Fruit fly (Drosophila melanogaster) whole organism, embryonic: ENCODE measurements around the gene ZnT86D.

ENCODE experiments used
- ATbp ChIP-seq: fragments of 200-800 bp; sonication (Bioruptor generic); optimal IDR thresholded peaks from 2 replicates; lab custom pipeline; 2017; ENCODE audit warnings: missing biosample characterization, mild to moderate bottlenecking, missing genetic modification characterization, missing genetic modification reagents
- Atf6 ChIP-seq: fragments of 200-800 bp; sonication (Bioruptor generic); IDR thresholded peaks from 2 replicates; pipeline ENCODE4 v1.3.6; 2022; ENCODE audit warnings: missing biosample characterization, missing genetic modification characterization
- B-H1 ChIP-seq: fragments of 200-800 bp; sonication (Bioruptor generic); IDR thresholded peaks from 3 replicates; pipeline ENCODE4 v1.3.6; 2022; ENCODE audit warnings: missing biosample characterization, missing genetic modification characterization
- Blimp-1 ChIP-seq: fragments of 200-800 bp; sonication (Bioruptor generic); optimal IDR thresholded peaks from 3 replicates; lab custom pipeline; 2018; ENCODE audit warnings: missing biosample characterization, missing genetic modification characterization, mild to moderate bottlenecking, moderate library complexity, missing genetic modification reagents
- BtbVII ChIP-seq: fragments of 200-800 bp; sonication (Bioruptor generic); optimal IDR thresholded peaks from 3 replicates; lab custom pipeline; 2017; ENCODE audit warnings: missing biosample characterization, mild to moderate bottlenecking, missing genetic modification characterization
- CG10147 ChIP-seq: fragments of 200-800 bp; sonication (Bioruptor generic); optimal IDR thresholded peaks from 2 replicates; lab custom pipeline; 2019; ENCODE audit warnings: missing biosample characterization, mild to moderate bottlenecking, missing genetic modification characterization, moderate library complexity
- CG10366 ChIP-seq: fragments of 200-800 bp; sonication (Bioruptor generic); IDR thresholded peaks from 2 replicates; pipeline ENCODE4 v1.3.6; 2022; ENCODE audit warnings: missing biosample characterization, missing genetic modification characterization
- CG12299 ChIP-seq: fragments of 200-800 bp; sonication (Bioruptor generic); optimal IDR thresholded peaks from 2 replicates; lab custom pipeline; 2018; ENCODE audit warnings: missing biosample characterization, mild to moderate bottlenecking, missing genetic modification characterization
- CG12391 ChIP-seq: fragments of 200-800 bp; sonication (Bioruptor generic); optimal IDR thresholded peaks from 3 replicates; lab custom pipeline; 2018; ENCODE audit warnings: missing biosample characterization, mild to moderate bottlenecking, missing genetic modification characterization, moderate library complexity
- CG12769 ChIP-seq: fragments of 200-800 bp; sonication (Bioruptor generic); optimal IDR thresholded peaks from 2 replicates; lab custom pipeline; 2019; ENCODE audit warnings: missing biosample characterization, mild to moderate bottlenecking, missing genetic modification characterization, moderate library complexity
- CG14014 ChIP-seq: fragments of 200-800 bp; sonication (Bioruptor generic); IDR thresholded peaks from 2 replicates; pipeline ENCODE4 v1.3.6; 2022; ENCODE audit warnings: missing biosample characterization, missing genetic modification characterization
- CG1602 ChIP-seq: fragments of 200-800 bp; sonication (Bioruptor generic); optimal IDR thresholded peaks from 3 replicates; lab custom pipeline; 2016; ENCODE audit warnings: missing biosample characterization, missing genetic modification characterization
- CG16815 ChIP-seq: fragments of 200-800 bp; sonication (Bioruptor generic); optimal IDR thresholded peaks from 3 replicates; lab custom pipeline; 2017; ENCODE audit warnings: missing biosample characterization, mild to moderate bottlenecking, missing genetic modification characterization
- CG17912 ChIP-seq: fragments of 200-800 bp; sonication (Bioruptor generic); optimal IDR thresholded peaks from 2 replicates; lab custom pipeline; 2018; ENCODE audit warnings: missing biosample characterization, mild to moderate bottlenecking, missing genetic modification characterization
- CG30020 ChIP-seq: fragments of 200-800 bp; optimal IDR thresholded peaks from 2 replicates; lab custom pipeline; 2019; ENCODE audit warnings: missing biosample characterization, mild to moderate bottlenecking, missing genetic modification characterization, moderate library complexity
- CG30403 ChIP-seq: fragments of 200-800 bp; sonication (Bioruptor generic); optimal IDR thresholded peaks from 3 replicates; lab custom pipeline; 2016; ENCODE audit warnings: missing biosample characterization, missing genetic modification characterization
- CG32772 ChIP-seq: fragments of 200-800 bp; sonication (Bioruptor generic); IDR thresholded peaks from 2 replicates; pipeline ENCODE4 v1.3.6; 2022; ENCODE audit warnings: missing biosample characterization, missing genetic modification characterization
- CG3847 ChIP-seq: fragments of 200-800 bp; sonication (Bioruptor generic); IDR thresholded peaks from 2 replicates; pipeline ENCODE4 v1.3.6; 2022; ENCODE audit warnings: missing biosample characterization, missing genetic modification characterization
- CG4328 ChIP-seq: fragments of 200-800 bp; sonication (Bioruptor generic); optimal IDR thresholded peaks from 3 replicates; lab custom pipeline; 2017; ENCODE audit warnings: missing biosample characterization, missing genetic modification reagents, missing genetic modification characterization
- CG5180 ChIP-seq: fragments of 200-800 bp; sonication (Bioruptor generic); optimal IDR thresholded peaks from 3 replicates; lab custom pipeline; 2017; ENCODE audit warnings: missing biosample characterization, missing genetic modification characterization, mild to moderate bottlenecking, moderate library complexity, missing genetic modification reagents
- CG7745 ChIP-seq: fragments of 200-800 bp; sonication (Bioruptor generic); optimal IDR thresholded peaks from 2 replicates; lab custom pipeline; 2018; ENCODE audit warnings: missing biosample characterization, mild to moderate bottlenecking, missing genetic modification characterization, moderate library complexity
- Dip2 ChIP-seq: fragments of 200-800 bp; sonication (Bioruptor generic); IDR thresholded peaks from 2 replicates; pipeline ENCODE4 v1.3.6; 2022; ENCODE audit warnings: missing biosample characterization, missing genetic modification characterization
- Dp ChIP-seq: fragments of 200-800 bp; sonication (Bioruptor generic); optimal IDR thresholded peaks from 2 replicates; lab custom pipeline; 2018; ENCODE audit warnings: missing biosample characterization, mild to moderate bottlenecking, missing genetic modification characterization, moderate library complexity
- HLH3B ChIP-seq: fragments of 200-800 bp; sonication (Bioruptor generic); IDR thresholded peaks from 2 replicates; pipeline ENCODE4 v1.3.6; 2022; ENCODE audit warnings: missing biosample characterization, missing genetic modification characterization
- HmgD ChIP-seq: fragments of 200-800 bp; sonication (Bioruptor generic); optimal IDR thresholded peaks from 3 replicates; lab custom pipeline; 2016; ENCODE audit warnings: missing biosample characterization, missing genetic modification characterization
- MBD-R2 ChIP-seq: fragments of 200-800 bp; sonication (Bioruptor generic); IDR thresholded peaks from 2 replicates; pipeline ENCODE4 v1.3.6; 2022; ENCODE audit warnings: missing biosample characterization, missing genetic modification characterization
- Pdp1 ChIP-seq, 2 experiments: fragments of 200-800 bp; sonication (Bioruptor generic); optimal IDR thresholded peaks; 3 replicates each; lab custom pipeline; 2016; ENCODE audit warnings: missing biosample characterization in 2 of 2, missing genetic modification characterization in 2 of 2, mild to moderate bottlenecking in 1 of 2, moderate library complexity in 1 of 2
- Ptx1 ChIP-seq: fragments of 200-800 bp; sonication (Bioruptor generic); IDR thresholded peaks from 2 replicates; pipeline ENCODE4 v1.3.6; 2022; ENCODE audit warnings: missing biosample characterization, missing genetic modification characterization
- Rfx ChIP-seq: fragments of 200-800 bp; sonication (Bioruptor generic); IDR thresholded peaks from 2 replicates; pipeline ENCODE4 v1.3.6; 2022; ENCODE audit warnings: missing biosample characterization, missing genetic modification characterization
- bcd ChIP-seq: fragments of 200-800 bp; sonication (Bioruptor generic); optimal IDR thresholded peaks from 2 replicates; lab custom pipeline; 2017; ENCODE audit warnings: missing biosample characterization, mild to moderate bottlenecking, missing genetic modification characterization
- ci ChIP-seq: fragments of 200-800 bp; sonication (Bioruptor generic); IDR thresholded peaks from 3 replicates; pipeline ENCODE4 v1.3.6; 2022; ENCODE audit warnings: missing biosample characterization, missing genetic modification characterization
- fu2 ChIP-seq: fragments of 200-800 bp; sonication (Bioruptor generic); optimal IDR thresholded peaks from 2 replicates; lab custom pipeline; 2016; ENCODE audit warnings: missing biosample characterization, missing genetic modification characterization
- gcm2 ChIP-seq: fragments of 200-800 bp; sonication (Bioruptor generic); optimal IDR thresholded peaks from 2 replicates; lab custom pipeline; 2016; ENCODE audit warnings: missing biosample characterization, missing genetic modification characterization
- gsb ChIP-seq: fragments of 200-800 bp; sonication (Bioruptor generic); IDR thresholded peaks from 2 replicates; pipeline ENCODE4 v1.3.6; 2022; ENCODE audit warnings: missing biosample characterization, missing genetic modification characterization
- gsb-n ChIP-seq: fragments of 200-800 bp; sonication (Bioruptor generic); optimal IDR thresholded peaks from 3 replicates; lab custom pipeline; 2018; ENCODE audit warnings: missing biosample characterization, mild to moderate bottlenecking, missing genetic modification characterization
- insv ChIP-seq, 2 experiments: fragments of 200-800 bp; sonication (Bioruptor generic); optimal IDR thresholded peaks; 3 replicates each; lab custom pipeline; 2016 to 2018; ENCODE audit warnings: missing biosample characterization in 2 of 2, missing genetic modification characterization in 2 of 2
- lola ChIP-seq, 3 experiments: fragments of >200 bp in 2 of 3; fragments of 200-800 bp in 1 of 3; sonication (Bioruptor generic) in 1 of 3; optimal IDR thresholded peaks; 2 replicates each; lab custom pipeline; 2017 to 2019; ENCODE audit warnings: missing biosample characterization in 3 of 3, missing genetic modification characterization in 3 of 3, mild to moderate bottlenecking in 1 of 3, moderate library complexity in 1 of 3
- lov ChIP-seq, 2 experiments: fragments of 200-800 bp in 1 of 2; fragments of >200 bp in 1 of 2; sonication (Bioruptor generic) in 1 of 2; IDR thresholded peaks in 1 of 2; optimal IDR thresholded peaks in 1 of 2; 2 replicates in 1 of 2; 3 replicates in 1 of 2; pipeline versions ENCODE4 v1.3.6 to Lab custom; 2017 to 2022; ENCODE audit warnings: missing biosample characterization in 1 of 2, missing genetic modification characterization in 1 of 2
- nerfin-1 ChIP-seq: fragments of 200-800 bp; sonication (Bioruptor generic); optimal IDR thresholded peaks from 3 replicates; lab custom pipeline; 2019; ENCODE audit warnings: missing biosample characterization, mild to moderate bottlenecking, missing genetic modification characterization, moderate library complexity
- pum ChIP-seq: fragments of 200-800 bp; sonication (Bioruptor generic); optimal IDR thresholded peaks from 2 replicates; lab custom pipeline; 2016; ENCODE audit warnings: missing biosample characterization, missing genetic modification characterization
- run ChIP-seq: fragments of 200-800 bp; sonication (Bioruptor generic); optimal IDR thresholded peaks from 3 replicates; lab custom pipeline; 2018; ENCODE audit warnings: missing biosample characterization, mild to moderate bottlenecking, missing genetic modification characterization
- salm ChIP-seq: fragments of 200-800 bp; sonication (Bioruptor generic); optimal IDR thresholded peaks from 2 replicates; lab custom pipeline; 2018; ENCODE audit warnings: missing biosample characterization, mild to moderate bottlenecking, missing genetic modification characterization
- schlank ChIP-seq: fragments of 200-800 bp; sonication (Bioruptor generic); optimal IDR thresholded peaks from 2 replicates; lab custom pipeline; 2018; ENCODE audit warnings: missing biosample characterization, mild to moderate bottlenecking, missing genetic modification characterization
- shn ChIP-seq: fragments of 200-800 bp; sonication (Bioruptor generic); optimal IDR thresholded peaks from 3 replicates; lab custom pipeline; 2016; ENCODE audit warnings: missing biosample characterization, missing genetic modification characterization
- sob ChIP-seq: fragments of 200-800 bp; sonication (Bioruptor generic); IDR thresholded peaks from 2 replicates; pipeline ENCODE4 v1.3.6; 2022; ENCODE audit warnings: missing biosample characterization, missing genetic modification characterization
- stc ChIP-seq: fragments of 200-800 bp; sonication (Bioruptor generic); IDR thresholded peaks from 2 replicates; pipeline ENCODE4 v1.3.6; 2022; ENCODE audit warnings: missing biosample characterization, missing genetic modification characterization
- tin ChIP-seq: fragments of 200-800 bp; sonication (Bioruptor generic); optimal IDR thresholded peaks from 3 replicates; lab custom pipeline; 2016; ENCODE audit warnings: missing biosample characterization, missing genetic modification characterization
- trh ChIP-seq: fragments of 200-800 bp; sonication (Bioruptor generic); optimal IDR thresholded peaks from 2 replicates; lab custom pipeline; 2016; ENCODE audit warnings: missing biosample characterization, missing genetic modification characterization
- twi ChIP-seq: fragments of 200-800 bp; optimal IDR thresholded peaks from 2 replicates; lab custom pipeline; 2019; ENCODE audit warnings: missing biosample characterization, mild to moderate bottlenecking, missing genetic modification characterization, moderate library complexity

Gene ZnT86D

dm6 chr3R:11214449-11214950 is at the start of gene ZnT86D (continued):
- TF ChIP-seq tin (GFP tag; lab: Kevin White, UChicago), result peak; percentile 51
- peak; percentile 77 for TF ChIP-seq MBD-R2 (GFP tag; lab: Robert Waterston, UW)
- no peak for TF ChIP-seq gsb (GFP tag; lab: Robert Waterston, UW)
- no peak for TF ChIP-seq B-H1 (GFP tag; lab: Robert Waterston, UW)
- TF ChIP-seq HLH3B, result no peak
- TF ChIP-seq CG12391, result peak; percentile 75
- TF ChIP-seq CG30020 (tag; lab: Kevin White, UChicago), result peak; percentile 47
- TF ChIP-seq stc (GFP tag; lab: Robert Waterston, UW), result no peak
- TF ChIP-seq CG17912 (GFP tag; lab: Kevin White, UChicago), result peak; percentile 2
- no peak for TF ChIP-seq BtbVII (GFP tag; lab: Kevin White, UChicago)
- TF ChIP-seq lov (optimal IDR thresholded peaks at IDR 0.05; lab: Kevin White, UChicago), result no peak
- TF ChIP-seq lov (GFP tag; IDR thresholded peaks at IDR 0.05; lab: Robert Waterston, UW), result no peak
- TF ChIP-seq CG7745 (tag; lab: Kevin White, UChicago), result no peak
- TF ChIP-seq CG10147 (GFP tag; lab: Kevin White, UChicago), result peak; percentile 79
- TF ChIP-seq CG30403 (GFP tag; lab: Kevin White, UChicago), result peak; percentile 59
- peak; percentile 45 for TF ChIP-seq salm
- no peak for TF ChIP-seq HmgD (GFP tag; lab: Kevin White, UChicago)
- TF ChIP-seq Dip2 (GFP tag; lab: Robert Waterston, UW), result no peak
- peak; percentile 80 for TF ChIP-seq CG1602
- peak; percentile 6 for TF ChIP-seq Dp (GFP tag; lab: Kevin White, UChicago)
- peak; percentile 61 for TF ChIP-seq Rfx (GFP tag; lab: Robert Waterston, UW)
- TF ChIP-seq lola (GFP tag; optimal IDR thresholded peaks at IDR 0.05; lab: Kevin White, UChicago), result peak in 1 of 3 experiments; percentile 46
- no peak for TF ChIP-seq run (tag; lab: Kevin White, UChicago)
- 0 out of 3 replicates have a peak, but pooled peaks have one; percentile 55 for TF ChIP-seq ci (GFP tag; lab: Robert Waterston, UW)
- TF ChIP-seq sob (GFP tag; lab: Robert Waterston, UW), result peak; percentile 60; the same call in 1 of the 2 replicates
- TF ChIP-seq shn (GFP tag; lab: Kevin White, UChicago), result peak; percentile 69
- TF ChIP-seq bcd (GFP tag; lab: Kevin White, UChicago), result peak; percentile 68
- TF ChIP-seq CG14014, result 0 out of 2 replicates have a peak, but pooled peaks have one; percentile 12
- peak; percentile 41 for TF ChIP-seq pum (GFP tag; lab: Kevin White, UChicago)
- peak; percentile 29 for TF ChIP-seq twi (tag; lab: Kevin White, UChicago)
- peak; percentile 21 for TF ChIP-seq ATbp (GFP tag; lab: Kevin White, UChicago)
- TF ChIP-seq insv (GFP tag; optimal IDR thresholded peaks at IDR 0.05; lab: Kevin White, UChicago), result peak; percentile 53 to 91
- TF ChIP-seq CG3847 (GFP tag; lab: Robert Waterston, UW), result peak; percentile 65
- no peak for TF ChIP-seq gcm2 (GFP tag; lab: Kevin White, UChicago)
- peak; percentile 36 for TF ChIP-seq CG5180 (GFP tag; lab: Kevin White, UChicago)
- peak; percentile 36 for TF ChIP-seq CG12299 (tag; lab: Kevin White, UChicago)
- TF ChIP-seq trh (GFP tag; lab: Kevin White, UChicago), result no peak
- peak; percentile 49 for TF ChIP-seq nerfin-1 (tag; lab: Kevin White, UChicago)
- TF ChIP-seq CG4328 (GFP tag; lab: Kevin White, UChicago), result peak; percentile 59
- TF ChIP-seq Blimp-1 (GFP tag; lab: Kevin White, UChicago), result peak; percentile 43
- TF ChIP-seq schlank (tag; lab: Kevin White, UChicago), result peak; percentile 57
- TF ChIP-seq fu2, result peak; percentile 42
- peak; percentile 10 for TF ChIP-seq CG12769 (tag; lab: Kevin White, UChicago)
- TF ChIP-seq gsb-n (tag; lab: Kevin White, UChicago), result peak; percentile 20
- peak; percentile 48 to 49 for TF ChIP-seq Pdp1 (GFP tag; optimal IDR thresholded peaks at IDR 0.05; lab: Kevin White, UChicago)
- TF ChIP-seq CG16815 (GFP tag; lab: Kevin White, UChicago), result peak; percentile 49
- peak; percentile 30; the same call in 1 of the 2 replicates for TF ChIP-seq CG10366 (GFP tag; lab: Robert Waterston, UW)
- TF ChIP-seq Atf6, result no peak; the same call in 1 of the 2 replicates
- peak; percentile 39; the same call in 1 of the 2 replicates for TF ChIP-seq CG32772 (GFP tag; lab: Robert Waterston, UW)
- peak; percentile 68 for TF ChIP-seq Ptx1 (GFP tag; lab: Robert Waterston, UW)
